Fruit fly (Drosophila melanogaster) whole organism, embryonic: ENCODE results near the gene rngo.

Experiments used
- Ada2b ChIP-seq: fragments of 200-800 bp; sonication (Bioruptor generic); IDR thresholded peaks from 2 replicates; pipeline ENCODE4 v1.3.6; 2022; ENCODE audit warnings: missing biosample characterization, missing genetic modification characterization
- Antp ChIP-seq: fragments of 200-800 bp; sonication (Bioruptor generic); optimal IDR thresholded peaks from 3 replicates; lab custom pipeline; 2016; ENCODE audit warnings: missing biosample characterization, missing genetic modification characterization
- Blimp-1 ChIP-seq: fragments of 200-800 bp; sonication (Bioruptor generic); optimal IDR thresholded peaks from 3 replicates; lab custom pipeline; 2018; ENCODE audit warnings: missing biosample characterization, missing genetic modification characterization, mild to moderate bottlenecking, moderate library complexity, missing genetic modification reagents
- CG11085 ChIP-seq: fragments of 200-800 bp; sonication (Bioruptor generic); IDR thresholded peaks from 2 replicates; pipeline ENCODE4 v1.3.6; 2022; ENCODE audit warnings: missing biosample characterization, missing genetic modification characterization
- CG11093 ChIP-seq: fragments of 200-800 bp; sonication (Bioruptor generic); IDR thresholded peaks from 3 replicates; pipeline ENCODE4 v1.3.6; 2022; ENCODE audit warnings: missing biosample characterization, missing genetic modification characterization
- CG11398 ChIP-seq: fragments of 200-800 bp; sonication (Bioruptor generic); optimal IDR thresholded peaks from 2 replicates; lab custom pipeline; 2016; ENCODE audit warnings: missing biosample characterization, missing genetic modification characterization
- CG1233 ChIP-seq: fragments of 200-800 bp; sonication (Bioruptor generic); optimal IDR thresholded peaks from 4 replicates; lab custom pipeline; 2018; ENCODE audit warnings: missing biosample characterization, mild to moderate bottlenecking, missing genetic modification characterization
- CG14710 ChIP-seq: fragments of 200-800 bp; sonication (Bioruptor generic); optimal IDR thresholded peaks from 3 replicates; lab custom pipeline; 2019; ENCODE audit warnings: missing biosample characterization, mild to moderate bottlenecking, missing genetic modification characterization, moderate library complexity
- CG17186 ChIP-seq: fragments of 200-800 bp; sonication (Bioruptor generic); optimal IDR thresholded peaks from 3 replicates; lab custom pipeline; 2017; ENCODE audit warnings: missing biosample characterization, missing genetic modification reagents, missing genetic modification characterization
- CG18262 ChIP-seq: fragments of 200-800 bp; optimal IDR thresholded peaks from 3 replicates; lab custom pipeline; 2019; ENCODE audit warnings: missing biosample characterization, mild to moderate bottlenecking, missing genetic modification characterization, moderate library complexity
- CG31224 ChIP-seq: fragments of 200-800 bp; sonication (Bioruptor generic); IDR thresholded peaks from 2 replicates; pipeline ENCODE4 v1.3.6; 2022; ENCODE audit warnings: missing biosample characterization, missing genetic modification characterization
- CG32772 ChIP-seq: fragments of 200-800 bp; sonication (Bioruptor generic); IDR thresholded peaks from 2 replicates; pipeline ENCODE4 v1.3.6; 2022; ENCODE audit warnings: missing biosample characterization, missing genetic modification characterization
- CG3726 ChIP-seq: fragments of 200-800 bp; sonication (Bioruptor generic); IDR thresholded peaks from 3 replicates; pipeline ENCODE4, ENCODE4 v1.3.6; 2022; ENCODE audit warnings: missing biosample characterization, missing genetic modification characterization
- CG4820 ChIP-seq: fragments of 200-800 bp; sonication (Bioruptor generic); optimal IDR thresholded peaks from 3 replicates; lab custom pipeline; 2016; ENCODE audit warnings: missing biosample characterization, missing genetic modification characterization
- CG6683 ChIP-seq: fragments of 200-800 bp; sonication (Bioruptor generic); optimal IDR thresholded peaks from 2 replicates; lab custom pipeline; 2017; ENCODE audit warnings: missing biosample characterization, mild to moderate bottlenecking, missing genetic modification characterization, missing genetic modification reagents
- CG6765 ChIP-seq: fragments of 200-800 bp; sonication (Bioruptor generic); optimal IDR thresholded peaks from 3 replicates; lab custom pipeline; 2017; ENCODE audit warnings: missing biosample characterization, mild to moderate bottlenecking, missing genetic modification characterization
- CG6791 ChIP-seq: fragments of 200-800 bp; sonication (Bioruptor generic); IDR thresholded peaks from 3 replicates; pipeline ENCODE4 v1.3.6; 2022; ENCODE audit warnings: missing biosample characterization, missing genetic modification characterization; ENCODE audit not compliant: partially characterized antibody
- CG7839 ChIP-seq: fragments of 200-800 bp; sonication (Bioruptor generic); optimal IDR thresholded peaks from 3 replicates; lab custom pipeline; 2018; ENCODE audit warnings: missing biosample characterization, mild to moderate bottlenecking, missing genetic modification characterization, moderate library complexity
- CG7987 ChIP-seq: fragments of 200-800 bp; sonication (Bioruptor generic); optimal IDR thresholded peaks from 2 replicates; lab custom pipeline; 2018; ENCODE audit warnings: missing biosample characterization, mild to moderate bottlenecking, missing genetic modification characterization, moderate library complexity
- CG8290 ChIP-seq, 3 experiments: fragments of 200-800 bp; sonication (Bioruptor generic); optimal IDR thresholded peaks; 2 replicates each; lab custom pipeline; 2016 to 2019; ENCODE audit warnings: missing biosample characterization in 3 of 3, missing genetic modification characterization in 3 of 3, mild to moderate bottlenecking in 2 of 3, moderate library complexity in 1 of 3
- CkIIα-i1 ChIP-seq: fragments of 200-800 bp; sonication (Bioruptor generic); IDR thresholded peaks from 2 replicates; pipeline ENCODE4 v1.3.6; 2022; ENCODE audit warnings: missing biosample characterization, missing genetic modification characterization
- Dek ChIP-seq: fragments of 200-800 bp; sonication (Bioruptor generic); optimal IDR thresholded peaks from 3 replicates; lab custom pipeline; 2019; ENCODE audit warnings: missing biosample characterization, mild to moderate bottlenecking, missing genetic modification characterization, moderate library complexity
- Dp ChIP-seq: fragments of 200-800 bp; sonication (Bioruptor generic); optimal IDR thresholded peaks from 2 replicates; lab custom pipeline; 2018; ENCODE audit warnings: missing biosample characterization, mild to moderate bottlenecking, missing genetic modification characterization, moderate library complexity
- Jarid2 ChIP-seq: fragments of 200-800 bp; sonication (Bioruptor generic); optimal IDR thresholded peaks from 3 replicates; lab custom pipeline; 2017; ENCODE audit warnings: mild to moderate bottlenecking, missing biosample characterization, missing genetic modification reagents, missing genetic modification characterization
- Max ChIP-seq: fragments of 200-800 bp; sonication (Bioruptor generic); optimal IDR thresholded peaks from 2 replicates; lab custom pipeline; 2016; ENCODE audit warnings: missing biosample characterization, mild to moderate bottlenecking, missing genetic modification characterization
- Sox100B ChIP-seq: fragments of 200-800 bp; sonication (Bioruptor generic); optimal IDR thresholded peaks from 3 replicates; lab custom pipeline; 2018; ENCODE audit warnings: missing biosample characterization, mild to moderate bottlenecking, missing genetic modification characterization
- Stat92E ChIP-seq, 3 experiments: fragments of >200 bp in 2 of 3; fragments of 200-800 bp in 1 of 3; sonication (Bioruptor generic) in 1 of 3; optimal IDR thresholded peaks; 2 replicates each; lab custom pipeline; 2017 to 2019; ENCODE audit warnings: missing biosample characterization in 3 of 3, missing genetic modification characterization in 3 of 3, mild to moderate bottlenecking in 1 of 3, moderate library complexity in 1 of 3
- Tbp ChIP-seq: fragments of >200 bp; optimal IDR thresholded peaks from 2 replicates; lab custom pipeline; 2018; ENCODE audit warnings: missing biosample characterization, missing genetic modification characterization
- amos ChIP-seq: fragments of 200-800 bp; sonication (Bioruptor generic); IDR thresholded peaks from 2 replicates; pipeline ENCODE4 v1.3.6; 2022; ENCODE audit warnings: missing biosample characterization, missing genetic modification characterization; ENCODE audit not compliant: partially characterized antibody
- aop ChIP-seq: fragments of 200-800 bp; sonication (Bioruptor generic); IDR thresholded peaks from 2 replicates; pipeline ENCODE4 v1.3.6; 2022; ENCODE audit warnings: missing biosample characterization, missing genetic modification characterization
- ara ChIP-seq: fragments of 200-800 bp; sonication (Bioruptor generic); IDR thresholded peaks from 2 replicates; pipeline ENCODE4 v1.3.6; 2022; ENCODE audit warnings: missing biosample characterization, missing genetic modification characterization
- bab2 ChIP-seq: fragments of 200-800 bp; sonication (Bioruptor generic); optimal IDR thresholded peaks from 2 replicates; lab custom pipeline; 2016; ENCODE audit warnings: missing biosample characterization, missing genetic modification characterization
- bcd ChIP-seq: fragments of 200-800 bp; sonication (Bioruptor generic); optimal IDR thresholded peaks from 2 replicates; lab custom pipeline; 2017; ENCODE audit warnings: missing biosample characterization, mild to moderate bottlenecking, missing genetic modification characterization
- caup ChIP-seq: fragments of 200-800 bp; sonication (Bioruptor generic); optimal IDR thresholded peaks from 3 replicates; lab custom pipeline; 2017; ENCODE audit warnings: missing biosample characterization, mild to moderate bottlenecking, missing genetic modification characterization, moderate library complexity; ENCODE audit not compliant: severe bottlenecking
- esg ChIP-seq: fragments of 200-800 bp; sonication (Bioruptor generic); conservative IDR thresholded peaks from 2 replicates; pipeline ENCODE4 v1.3.6; 2022; ENCODE audit warnings: missing biosample characterization, missing genetic modification characterization
- gem ChIP-seq: fragments of 200-800 bp; sonication (Bioruptor generic); optimal IDR thresholded peaks from 2 replicates; lab custom pipeline; 2019; ENCODE audit warnings: missing biosample characterization, mild to moderate bottlenecking, missing genetic modification characterization, moderate library complexity
- gsb ChIP-seq: fragments of 200-800 bp; sonication (Bioruptor generic); IDR thresholded peaks from 2 replicates; pipeline ENCODE4 v1.3.6; 2022; ENCODE audit warnings: missing biosample characterization, missing genetic modification characterization
- hb ChIP-seq: fragments of 200-800 bp; sonication (Bioruptor generic); IDR thresholded peaks from 3 replicates; pipeline ENCODE4 v1.3.6; 2022; ENCODE audit warnings: missing biosample characterization, missing genetic modification characterization; ENCODE audit not compliant: partially characterized antibody
- jigr1 ChIP-seq: fragments of 200-800 bp; sonication (Bioruptor generic); IDR thresholded peaks from 3 replicates; pipeline ENCODE4 v1.3.6; 2022; ENCODE audit warnings: missing biosample characterization, missing genetic modification characterization
- kay ChIP-seq: fragments of 200-800 bp; sonication (Bioruptor generic); optimal IDR thresholded peaks from 2 replicates; lab custom pipeline; 2016; ENCODE audit warnings: missing biosample characterization, missing genetic modification characterization
- nau ChIP-seq: fragments of 200-800 bp; sonication (Bioruptor generic); optimal IDR thresholded peaks from 3 replicates; lab custom pipeline; 2017; ENCODE audit warnings: missing biosample characterization, mild to moderate bottlenecking, missing genetic modification characterization, missing genetic modification reagents
- odd ChIP-seq: fragments of 200-800 bp; sonication (Bioruptor generic); optimal IDR thresholded peaks from 2 replicates; lab custom pipeline; 2017; ENCODE audit warnings: missing biosample characterization, mild to moderate bottlenecking, missing genetic modification characterization
- pfk ChIP-seq: fragments of 200-800 bp; sonication (Bioruptor generic); optimal IDR thresholded peaks from 2 replicates; lab custom pipeline; 2018; ENCODE audit warnings: missing biosample characterization, mild to moderate bottlenecking, missing genetic modification characterization, moderate library complexity
- pho ChIP-seq: fragments of 200-800 bp; sonication (Bioruptor generic); optimal IDR thresholded peaks from 2 replicates; lab custom pipeline; 2016; ENCODE audit warnings: missing biosample characterization, missing genetic modification characterization
- repo ChIP-seq: fragments of 200-800 bp; sonication (Bioruptor generic); optimal IDR thresholded peaks from 2 replicates; lab custom pipeline; 2016; ENCODE audit warnings: missing biosample characterization, missing genetic modification characterization
- schlank ChIP-seq: fragments of 200-800 bp; sonication (Bioruptor generic); optimal IDR thresholded peaks from 2 replicates; lab custom pipeline; 2018; ENCODE audit warnings: missing biosample characterization, mild to moderate bottlenecking, missing genetic modification characterization
- shn ChIP-seq: fragments of 200-800 bp; sonication (Bioruptor generic); optimal IDR thresholded peaks from 3 replicates; lab custom pipeline; 2016; ENCODE audit warnings: missing biosample characterization, missing genetic modification characterization
- sima ChIP-seq: fragments of 200-800 bp; sonication (Bioruptor generic); optimal IDR thresholded peaks from 2 replicates; lab custom pipeline; 2016; ENCODE audit warnings: missing biosample characterization, missing genetic modification characterization
- unc-4 ChIP-seq: fragments of 200-800 bp; sonication (Bioruptor generic); IDR thresholded peaks from 2 replicates; pipeline ENCODE4 v1.3.6; 2022; ENCODE audit warnings: missing biosample characterization, missing genetic modification characterization; ENCODE audit not compliant: partially characterized antibody
- vvl ChIP-seq: fragments of 200-800 bp; sonication (Bioruptor generic); IDR thresholded peaks from 2 replicates; pipeline ENCODE4 v1.3.6; 2022; ENCODE audit warnings: missing biosample characterization, missing genetic modification characterization

The rngo gene

dm6 chrX:16441245-16441644 is at the start of gene rngo, which contains the start of gene Cdc50 (continued):
- no peak for TF ChIP-seq CG4820 (GFP tag; lab: Kevin White, UChicago)
- peak; percentile 60 for TF ChIP-seq Max (GFP tag; lab: Kevin White, UChicago)
- no peak for TF ChIP-seq CG11093
- TF ChIP-seq CG7987, result no peak
- peak; percentile 31 for TF ChIP-seq CG8290 (GFP tag; optimal IDR thresholded peaks at IDR 0.05; lab: Kevin White, UChicago)
- TF ChIP-seq CG8290 (tag; optimal IDR thresholded peaks at IDR 0.05; lab: Kevin White, UChicago), result peak in 1 of 2 experiments; percentile 29
- TF ChIP-seq Stat92E (GFP tag; optimal IDR thresholded peaks at IDR 0.05; lab: Kevin White, UChicago), result peak in 1 of 3 experiments; percentile 64
- TF ChIP-seq schlank (tag; lab: Kevin White, UChicago), result no peak
- TF ChIP-seq Sox100B (GFP tag; lab: Kevin White, UChicago), result no peak
- no peak for TF ChIP-seq CG31224
- no peak for TF ChIP-seq Tbp (GFP tag; lab: Kevin White, UChicago)
- TF ChIP-seq Jarid2 (GFP tag; lab: Kevin White, UChicago), result no peak
- peak; percentile 63 for TF ChIP-seq Dp (GFP tag; lab: Kevin White, UChicago)
- no peak for TF ChIP-seq Dek (tag; lab: Kevin White, UChicago)
- TF ChIP-seq sima (GFP tag; lab: Kevin White, UChicago), result no peak
- peak; percentile 99 for TF ChIP-seq unc-4 (GFP tag; lab: Robert Waterston, UW)
- peak; percentile 96 for TF ChIP-seq CG6791 (GFP tag; lab: Robert Waterston, UW)
- no peak for TF ChIP-seq odd (GFP tag; lab: Kevin White, UChicago)
- TF ChIP-seq nau (GFP tag; lab: Kevin White, UChicago), result no peak
- TF ChIP-seq CG17186 (GFP tag; lab: Kevin White, UChicago), result peak; percentile 79
- TF ChIP-seq pho (GFP tag; lab: Kevin White, UChicago), result peak; percentile 22
- TF ChIP-seq kay (GFP tag; lab: Kevin White, UChicago), result peak; percentile 56
- TF ChIP-seq CG6683 (GFP tag; lab: Kevin White, UChicago), result no peak
- no peak for TF ChIP-seq vvl (GFP tag; lab: Robert Waterston, UW)
- no peak for TF ChIP-seq CG1233 (GFP tag; lab: Kevin White, UChicago)
- TF ChIP-seq CG6765 (GFP tag; lab: Kevin White, UChicago), result no peak
- TF ChIP-seq bab2, result no peak
- TF ChIP-seq hb (GFP tag; lab: Robert Waterston, UW), result peak; percentile 97
- no peak for TF ChIP-seq esg (GFP tag; lab: Robert Waterston, UW)
- no peak for TF ChIP-seq Antp
- TF ChIP-seq gem, result no peak
- TF ChIP-seq repo (GFP tag; lab: Kevin White, UChicago), result no peak
- TF ChIP-seq aop, result no peak
- no peak for TF ChIP-seq ara (GFP tag; lab: Robert Waterston, UW)
- no peak for TF ChIP-seq CG18262 (tag; lab: Kevin White, UChicago)
- TF ChIP-seq jigr1 (GFP tag; lab: Robert Waterston, UW), result no peak
- no peak for TF ChIP-seq caup (GFP tag; lab: Kevin White, UChicago)
- no peak for TF ChIP-seq shn (GFP tag; lab: Kevin White, UChicago)
- no peak for TF ChIP-seq CG3726 (GFP tag; lab: Robert Waterston, UW)
- no peak for TF ChIP-seq Blimp-1 (GFP tag; lab: Kevin White, UChicago)
- no peak for TF ChIP-seq Ada2b
- TF ChIP-seq pfk (GFP tag; lab: Kevin White, UChicago), result no peak
- no peak for TF ChIP-seq CG7839 (tag; lab: Kevin White, UChicago)
- no peak for TF ChIP-seq CG32772 (GFP tag; lab: Robert Waterston, UW)
- TF ChIP-seq CkIIα-i1 (GFP tag; lab: Robert Waterston, UW), result no peak
- TF ChIP-seq CG14710 (tag; lab: Kevin White, UChicago), result peak; percentile 92
- TF ChIP-seq CG11085 (GFP tag; lab: Robert Waterston, UW), result no peak
- peak; percentile 92 for TF ChIP-seq amos (GFP tag; lab: Robert Waterston, UW)
- no peak for TF ChIP-seq bcd (GFP tag; lab: Kevin White, UChicago)
- TF ChIP-seq CG11398 (GFP tag; lab: Kevin White, UChicago), result no peak
- TF ChIP-seq gsb (GFP tag; lab: Robert Waterston, UW), result no peak
